Worm (Caenorhabditis elegans): ENCODE data around the gene kin-16.

The kin-16 gene

ce11 chrII:9445368-9445767 lies 9.5 kb upstream of the kin-16 start, which contains the start of gene R09D1.13:
TSS of gene R09D1.13 (minus strand) at chrII:9445468.
- TF ChIP-seq Y53F4B.3 (GFP tag; IDR thresholded peaks at IDR 0.05) (no peak), B0261.1 (tag; optimal IDR thresholded peaks at IDR 0.05) (no peak)

DNA sequence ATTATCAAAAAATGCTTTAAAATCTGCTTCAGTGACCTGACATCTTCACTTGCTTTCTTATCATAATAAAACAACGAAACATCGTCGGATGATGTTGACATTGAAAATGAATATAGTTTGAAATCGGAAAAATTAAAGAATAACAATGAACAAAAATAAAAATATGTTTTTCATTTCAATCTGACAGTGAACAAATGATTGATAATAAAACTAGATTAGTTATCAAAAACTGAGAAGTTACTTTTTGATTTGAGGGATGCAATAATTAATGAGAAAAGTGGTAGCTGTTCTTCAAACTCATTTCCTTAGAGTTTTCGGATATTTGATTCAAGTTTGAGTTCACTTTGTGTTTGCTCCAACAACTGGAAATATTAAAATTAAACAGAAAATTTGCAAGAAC lies 7.6 kb upstream of the kin-16 start, which contains the start of gene chil-15:
Gene chil-15, minus strand, starts transcription at position 101 of the 400 bp plus-strand sequence.
- no peak for TF ChIP-seq madf-8 (GFP tag; conservative IDR thresholded peaks at IDR 0.05)
- TF ChIP-seq unc-130 (GFP tag; optimal IDR thresholded peaks at IDR 0.05): no peak
- TF ChIP-seq akir-1 (GFP tag; optimal IDR thresholded peaks at IDR 0.05): no peak
- TF ChIP-seq nhr-120 (GFP tag; IDR thresholded peaks at IDR 0.05): no peak
- TF ChIP-seq ztf-26 (tag; optimal IDR thresholded peaks at IDR 0.05): no peak
- TF ChIP-seq dpl-1 (GFP tag; optimal IDR thresholded peaks at IDR 0.05): no peak
- TF ChIP-seq ztf-25 (GFP tag; IDR thresholded peaks at IDR 0.05): no peak
- TF ChIP-seq K12H6.12 (tag; optimal IDR thresholded peaks at IDR 0.05): no peak
- TF ChIP-seq atf-7 (tag; optimal IDR thresholded peaks at IDR 0.05): no peak

- no peak for TF ChIP-seq B0336.3 (GFP tag; IDR thresholded peaks at IDR 0.05)
- no peak for TF ChIP-seq aptf-2 (GFP tag; conservative IDR thresholded peaks at IDR 0.05)
- no peak for TF ChIP-seq nhr-90 (tag; optimal IDR thresholded peaks at IDR 0.05)
Measured at ce11 chrII:9441838-9442237, 5.9 kb upstream of the kin-16 start, which contains the start of gene chil-16. TSS of gene chil-16 (minus strand) at chrII:9441938.

DNA sequence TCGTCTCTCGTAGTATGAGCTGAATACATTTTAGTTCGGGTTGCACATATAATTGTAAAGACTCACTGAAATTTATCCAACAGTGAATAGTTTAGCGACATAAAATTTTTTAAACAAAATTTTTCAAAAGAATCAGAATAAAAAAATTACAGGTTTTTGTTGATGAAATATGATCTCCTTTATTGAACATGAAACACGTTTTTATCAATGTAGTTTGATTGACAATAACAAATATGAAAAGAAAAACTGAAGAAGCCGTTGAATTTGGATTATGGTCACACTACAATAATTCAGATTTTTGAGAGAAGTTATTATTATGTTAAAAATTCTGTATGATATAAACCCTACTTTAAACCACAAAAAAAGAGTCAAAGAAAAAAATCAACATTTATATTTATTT lies 4.2 kb upstream of the kin-16 start, which contains the start of gene chil-17:
Gene chil-17, minus strand, starts transcription at position 101 of the 400 bp plus-strand sequence.
- no peak for TF ChIP-seq ets-4 (GFP tag; optimal IDR thresholded peaks at IDR 0.05)
- no peak for TF ChIP-seq bed-1 (GFP tag; IDR thresholded peaks at IDR 0.05)
- TF ChIP-seq snpc-1.3 (tag; optimal IDR thresholded peaks at IDR 0.05; ENCODE audit: insufficient read depth): no peak
- TF ChIP-seq ceh-79 (tag; optimal IDR thresholded peaks at IDR 0.05): no peak
- TF ChIP-seq chd-7 (tag; optimal IDR thresholded peaks at IDR 0.05): no peak
- no peak for TF ChIP-seq pbrm-1 (GFP tag; IDR thresholded peaks at IDR 0.05)
- TF ChIP-seq bed-2 (GFP tag; IDR thresholded peaks at IDR 0.05): no peak
- no peak for TF ChIP-seq ztf-22 (GFP tag; optimal IDR thresholded peaks at IDR 0.05)
- no peak for TF ChIP-seq ztf-25 (GFP tag; IDR thresholded peaks at IDR 0.05)
- no peak for TF ChIP-seq lag-1 (GFP tag; IDR thresholded peaks at IDR 0.05)
- TF ChIP-seq die-1 (tag; optimal IDR thresholded peaks at IDR 0.05): no peak
- no peak for TF ChIP-seq akir-1 (GFP tag; optimal IDR thresholded peaks at IDR 0.05)
- TF ChIP-seq F55B11.4 (tag; optimal IDR thresholded peaks at IDR 0.05; ENCODE audit: borderline replicate concordance, insufficient read depth): no peak
- no peak for TF ChIP-seq cebp-1 (GFP tag; IDR thresholded peaks at IDR 0.05)
- TF ChIP-seq cebp-1 (tag; optimal IDR thresholded peaks at IDR 0.05): no peak
- no peak for TF ChIP-seq ztf-18 (tag; optimal IDR thresholded peaks at IDR 0.05)

ce11 chrII:9438853-9439252 lies 2.9 kb upstream of the kin-16 start:
- TF ChIP-seq sdz-38 (tag; optimal IDR thresholded peaks at IDR 0.05) (no peak), egl-18 (GFP tag; IDR thresholded peaks at IDR 0.05) (no peak), bed-1 (GFP tag; IDR thresholded peaks at IDR 0.05) (no peak), F52B5.7 (tag; optimal IDR thresholded peaks at IDR 0.05) (no peak), C17E4.6 (GFP tag; IDR thresholded peaks at IDR 0.05) (no peak), zim-3 (tag; optimal IDR thresholded peaks at IDR 0.05) (no peak), F49E8.2 (tag; optimal IDR thresholded peaks at IDR 0.05; ENCODE audit: insufficient read depth) (no peak), atf-7 (tag; optimal IDR thresholded peaks at IDR 0.05) (no peak), lsy-27 (tag; optimal IDR thresholded peaks at IDR 0.05; ENCODE audit: borderline replicate concordance, insufficient read depth) (no peak), F39B2.1 (GFP tag; IDR thresholded peaks at IDR 0.05) (no peak), akir-1 (GFP tag; optimal IDR thresholded peaks at IDR 0.05) (no peak), ccch-3 (GFP tag; optimal IDR thresholded peaks at IDR 0.05) (no peak), ztf-28 (GFP tag; IDR thresholded peaks at IDR 0.05) (no peak), cebp-2 (GFP tag; IDR thresholded peaks at IDR 0.05) (no peak), pha-4 (tag; optimal IDR thresholded peaks at IDR 0.05) (no peak), lin-40 (tag; optimal IDR thresholded peaks at IDR 0.05) (no peak), madf-10 (tag; optimal IDR thresholded peaks at IDR 0.05) (no peak)

Measured in whole organism, young adult.